Worm (Caenorhabditis elegans): ENCODE results near the gene grd-11.

Gene grd-11

DNA sequence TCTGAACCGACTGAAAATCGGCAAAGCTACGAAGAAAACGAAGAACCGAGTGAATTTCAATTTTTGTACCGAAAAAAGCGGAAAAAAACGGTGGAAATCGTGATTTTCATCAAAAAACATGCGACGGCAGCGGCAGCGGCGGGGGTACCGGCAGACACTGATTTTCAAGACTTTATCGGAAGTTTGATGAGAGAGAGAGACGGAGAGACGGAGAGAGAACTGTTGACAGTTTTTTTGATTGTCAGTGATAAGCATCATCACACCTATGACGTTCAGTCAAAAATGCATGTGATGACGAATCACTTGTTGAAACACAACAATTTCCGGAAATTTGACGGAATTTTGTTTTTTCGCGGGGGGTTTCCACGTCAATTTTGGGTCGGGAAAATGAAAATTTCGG lies 56.9 kb downstream of the grd-11 start:
- TF ChIP-seq ztf-22 (GFP tag; optimal IDR thresholded peaks at IDR 0.05) (peak; percentile 46), lin-40 (tag; optimal IDR thresholded peaks at IDR 0.05) (peak; percentile 23), snpc-4 (GFP tag; optimal IDR thresholded peaks at IDR 0.05) (no peak), snpc-4 (tag; optimal IDR thresholded peaks at IDR 0.05) (peak in 1 of 4 experiments; percentile 6), unc-62 (GFP tag; optimal IDR thresholded peaks at IDR 0.05) (peak; percentile 94), madf-10 (tag; optimal IDR thresholded peaks at IDR 0.05) (peak; percentile 59), F39B2.1 (GFP tag; IDR thresholded peaks at IDR 0.05) (no peak), tbp1 (GFP tag; optimal IDR thresholded peaks at IDR 0.05) (peak; percentile 26), let-607 (tag; optimal IDR thresholded peaks at IDR 0.05) (peak in 1 of 2 experiments; percentile 5), hmg-1.2 (GFP tag; IDR thresholded peaks at IDR 0.05) (0 out of 2 replicates have a peak, but pooled peaks have one; percentile 15), ets-4 (GFP tag; optimal IDR thresholded peaks at IDR 0.05) (peak; percentile 33), pbrm-1 (GFP tag; IDR thresholded peaks at IDR 0.05) (no peak), attf-5 (GFP tag; optimal IDR thresholded peaks at IDR 0.05) (peak; percentile 17), sdz-38 (tag; optimal IDR thresholded peaks at IDR 0.05) (no peak), ztf-28 (GFP tag; IDR thresholded peaks at IDR 0.05) (no peak), atf-7 (tag; optimal IDR thresholded peaks at IDR 0.05) (peak; percentile 76), nhr-90 (tag; optimal IDR thresholded peaks at IDR 0.05) (peak; percentile 32), nfyb-1 (GFP tag; IDR thresholded peaks at IDR 0.05) (0 out of 2 replicates have a peak, but pooled peaks have one; percentile 46), Y53F4B.3 (GFP tag; IDR thresholded peaks at IDR 0.05) (no peak), mxl-1 (tag; optimal IDR thresholded peaks at IDR 0.05) (no peak), ztf-26 (tag; optimal IDR thresholded peaks at IDR 0.05) (peak; percentile 30), chd-7 (tag; optimal IDR thresholded peaks at IDR 0.05) (peak; percentile 48), athp-1 (tag; optimal IDR thresholded peaks at IDR 0.05) (no peak), nhr-80 (tag; optimal IDR thresholded peaks at IDR 0.05) (peak; percentile 80), snpc-1.3 (tag; optimal IDR thresholded peaks at IDR 0.05; ENCODE audit: insufficient read depth) (no peak), Y79H2A.3 (GFP tag; conservative IDR thresholded peaks at IDR 0.05) (no peak), rec-8 (tag; optimal IDR thresholded peaks at IDR 0.05) (no peak), Y53G8AR.9 (GFP tag; conservative IDR thresholded peaks at IDR 0.05) (0 out of 2 replicates have a peak, but pooled peaks have one; percentile 32), cebp-1 (GFP tag; IDR thresholded peaks at IDR 0.05) (peak; percentile 7; the same call in 1 of the 2 replicates), cebp-1 (tag; optimal IDR thresholded peaks at IDR 0.05) (no peak), lin-54 (GFP tag; optimal IDR thresholded peaks at IDR 0.05) (peak; percentile 1)

DNA sequence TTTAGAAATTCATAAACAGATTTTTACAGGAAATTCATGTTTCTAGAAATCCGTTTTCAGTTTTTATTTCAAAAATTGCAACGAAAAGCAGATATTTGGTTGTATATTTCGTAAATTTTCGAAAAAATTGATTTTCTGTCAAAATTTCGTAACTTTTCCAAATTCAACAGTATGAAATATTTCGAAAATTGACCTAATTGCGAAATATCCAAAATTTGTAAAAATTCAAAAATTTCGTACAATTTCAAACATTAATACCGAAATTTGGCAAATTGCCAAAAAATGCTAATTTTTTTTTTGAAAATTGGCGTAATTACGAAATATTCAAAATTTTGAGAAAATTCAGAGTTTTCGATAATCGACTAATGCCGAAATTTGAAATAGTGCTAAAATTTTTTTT lies 57.4 kb downstream of the grd-11 start:
- TF ChIP-seq cebp-1 (GFP tag; IDR thresholded peaks at IDR 0.05) = peak; percentile 73
- TF ChIP-seq cebp-1 (tag; optimal IDR thresholded peaks at IDR 0.05) = peak; percentile 95
- no peak for TF ChIP-seq ceh-100 (GFP tag; IDR thresholded peaks at IDR 0.05)
- no peak for TF ChIP-seq Y53F4B.3 (GFP tag; IDR thresholded peaks at IDR 0.05)
- no peak for TF ChIP-seq K12H6.12 (tag; optimal IDR thresholded peaks at IDR 0.05)
- TF ChIP-seq unc-62 (GFP tag; optimal IDR thresholded peaks at IDR 0.05) = peak; percentile 42
- no peak for TF ChIP-seq bed-2 (GFP tag; IDR thresholded peaks at IDR 0.05)
- TF ChIP-seq T26A5.8 (tag; optimal IDR thresholded peaks at IDR 0.05) = no peak
- no peak for TF ChIP-seq B0336.3 (GFP tag; IDR thresholded peaks at IDR 0.05)
- no peak for TF ChIP-seq fkh-3 (tag; optimal IDR thresholded peaks at IDR 0.05)
- no peak for TF ChIP-seq F57A8.1 (GFP tag; optimal IDR thresholded peaks at IDR 0.05)
- TF ChIP-seq nhr-27 (tag; optimal IDR thresholded peaks at IDR 0.05) = no peak
- TF ChIP-seq Y67H2A.10 (GFP tag; conservative IDR thresholded peaks at IDR 0.05) = no peak

All from whole organism, young adult.